Worm (Caenorhabditis elegans) whole organism, L4 larva: Measurements from ENCODE around the gene rpl-26.

ENCODE experiments used
- F44E2.7 ChIP-seq: fragments of 200-800 bp; sonication (Bioruptor generic); IDR thresholded peaks from 2 replicates; pipeline ENCODE4 v2.1.2; 2022; ENCODE audit warnings: missing genetic modification characterization, missing compliant biosample characterization
- F49E8.2 ChIP-seq: sonication (generic microtip); optimal IDR thresholded peaks from 2 replicates; lab custom pipeline; 2016; ENCODE audit warnings: missing compliant biosample characterization, mild to moderate bottlenecking, missing genetic modification characterization, borderline replicate concordance
- R02D3.7 ChIP-seq: fragments of 150-350 bp; sonication (generic microtip); optimal IDR thresholded peaks from 3 replicates; lab custom pipeline; 2014; ENCODE audit warnings: missing biosample characterization, missing genetic modification characterization
- T20F7.1 ChIP-seq: fragments of 200-800 bp; sonication (Bioruptor generic); optimal IDR thresholded peaks from 2 replicates; lab custom pipeline; 2018; ENCODE audit warnings: mild to moderate bottlenecking, missing genetic modification characterization, missing compliant biosample characterization
- T26A8.4 ChIP-seq: fragments of 200-800 bp; sonication (Bioruptor generic); IDR thresholded peaks from 2 replicates; pipeline ENCODE4 v1.3.6; 2022; ENCODE audit warnings: missing genetic modification characterization, missing compliant biosample characterization
- ZK337.2 ChIP-seq: fragments of 200-800 bp; sonication (Bioruptor generic); IDR thresholded peaks from 2 replicates; pipeline ENCODE4 v1.3.6; 2022; ENCODE audit warnings: missing genetic modification reagents, missing genetic modification characterization, missing compliant biosample characterization
- cey-2 ChIP-seq: sonication (generic microtip); optimal IDR thresholded peaks from 3 replicates; lab custom pipeline; 2017; ENCODE audit warnings: missing genetic modification characterization, mild to moderate bottlenecking, missing compliant biosample characterization, antibody characterized with exemption, borderline replicate concordance; ENCODE audit not compliant: insufficient read depth
- ctbp-1 ChIP-seq: fragments of 200-800 bp; sonication (Bioruptor generic); IDR thresholded peaks from 2 replicates; pipeline ENCODE4 v1.3.6; 2022; ENCODE audit warnings: missing genetic modification reagents, missing genetic modification characterization, missing compliant biosample characterization
- daf-16 ChIP-seq, 3 experiments: sonication (generic microtip); optimal IDR thresholded peaks; 2 replicates each; lab custom pipeline; 2016 to 2017; ENCODE audit warnings: missing genetic modification characterization in 3 of 3, missing genetic modification reagents in 3 of 3, mild to moderate bottlenecking in 2 of 3, missing compliant biosample characterization in 2 of 3, missing biosample characterization in 1 of 3, moderate library complexity in 1 of 3
- dpl-1 ChIP-seq: fragments of 150-350 bp; optimal IDR thresholded peaks from 2 replicates; lab custom pipeline; 2014; ENCODE audit warnings: missing biosample characterization, missing genetic modification reagents, missing genetic modification characterization
- hlh-30 ChIP-seq: sonication (generic microtip); optimal IDR thresholded peaks from 2 replicates; lab custom pipeline; 2017; ENCODE audit warnings: antibody characterized with exemption, mild to moderate bottlenecking, missing genetic modification characterization, missing compliant biosample characterization; ENCODE audit not compliant: insufficient read depth
- lin-13 ChIP-seq: fragments of 150-350 bp; optimal IDR thresholded peaks from 2 replicates; lab custom pipeline; 2014; ENCODE audit warnings: missing biosample characterization, missing genetic modification reagents, missing genetic modification characterization
- lin-15B ChIP-seq: fragments of 150-350 bp; sonication (generic microtip); optimal IDR thresholded peaks from 3 replicates; lab custom pipeline; 2014; ENCODE audit warnings: missing biosample characterization, missing genetic modification characterization
- mep-1 ChIP-seq: fragments of 150-350 bp; sonication (generic microtip); optimal IDR thresholded peaks from 3 replicates; lab custom pipeline; 2014; ENCODE audit warnings: missing biosample characterization, missing genetic modification characterization
- mes-2 ChIP-seq: sonication (generic microtip); optimal IDR thresholded peaks from 2 replicates; lab custom pipeline; 2016; ENCODE audit warnings: missing genotype, mild to moderate bottlenecking, missing genetic modification characterization, missing compliant biosample characterization; ENCODE audit not compliant: poor library complexity, severe bottlenecking
- nhr-102 ChIP-seq: sonication (generic microtip); optimal IDR thresholded peaks from 2 replicates; lab custom pipeline; 2016; ENCODE audit warnings: mild to moderate bottlenecking, missing genetic modification characterization, moderate library complexity, missing compliant biosample characterization
- nhr-28 ChIP-seq: fragments of 150-350 bp; optimal IDR thresholded peaks from 2 replicates; lab custom pipeline; 2014; ENCODE audit warnings: missing biosample characterization, missing genetic modification characterization
- nhr-6 ChIP-seq: fragments of 150-350 bp; optimal IDR thresholded peaks from 2 replicates; lab custom pipeline; 2014; ENCODE audit warnings: missing biosample characterization, missing genetic modification characterization
- nhr-76 ChIP-seq: fragments of 150-350 bp; optimal IDR thresholded peaks from 2 replicates; lab custom pipeline; 2014; ENCODE audit warnings: missing biosample characterization, missing genetic modification characterization
- sdz-12 ChIP-seq: fragments of 200-800 bp; sonication (Bioruptor generic); optimal IDR thresholded peaks from 2 replicates; lab custom pipeline; 2018; ENCODE audit warnings: mild to moderate bottlenecking, missing genetic modification characterization, missing compliant biosample characterization
- skn-1 ChIP-seq: fragments of 150-350 bp; optimal IDR thresholded peaks from 2 replicates; lab custom pipeline; 2014; ENCODE audit warnings: missing biosample characterization, missing genetic modification characterization
- snpc-1.2 ChIP-seq: fragments of 200-800 bp; sonication (Bioruptor generic); IDR thresholded peaks from 2 replicates; pipeline ENCODE4 v1.3.6; 2022; ENCODE audit warnings: missing genetic modification reagents, missing genetic modification characterization, missing compliant biosample characterization
- tag-97 ChIP-seq: fragments of 200-800 bp; sonication (Bioruptor generic); IDR thresholded peaks from 2 replicates; pipeline ENCODE4 v1.3.6; 2022; ENCODE audit warnings: missing genetic modification characterization, missing compliant biosample characterization
- unc-62 ChIP-seq, 3 experiments: fragments of 150-350 bp in 1 of 3; sonication (generic microtip); optimal IDR thresholded peaks in 2 of 3; peaks in 1 of 3; 1 replicate in 1 of 3; 2 replicates in 2 of 3; lab custom pipeline; 2014 to 2017; ENCODE audit warnings: missing biosample characterization in 3 of 3, missing genetic modification characterization in 3 of 3, missing genetic modification reagents in 3 of 3, missing genotype in 1 of 3
- zip-2 ChIP-seq: fragments of 150-350 bp; optimal IDR thresholded peaks from 2 replicates; lab custom pipeline; 2014; ENCODE audit warnings: missing biosample characterization, missing genetic modification characterization
- ztf-11 ChIP-seq: fragments of 150-350 bp; optimal IDR thresholded peaks from 2 replicates; lab custom pipeline; 2014; ENCODE audit warnings: missing biosample characterization, missing genetic modification characterization

rpl-26 gene

ce11 chrII:8650644-8651159, 48.1 kb downstream of the rpl-26 start, which contains the start of gene pyr-1 (continued):
- TF ChIP-seq sdz-12 (GFP tag; lab: Kevin White, UChicago) (no peak), R02D3.7 (no peak), T20F7.1 (GFP tag; lab: Kevin White, UChicago) (no peak), daf-16 (GFP tag; optimal IDR thresholded peaks at IDR 0.05; lab: Kevin White, UChicago) (peak in 1 of 2 experiments; percentile 90), daf-16 (tag; optimal IDR thresholded peaks at IDR 0.05; lab: Kevin White, UChicago) (peak; percentile 93), F44E2.7 (GFP tag; lab: Robert Waterston, UW) (no peak), F49E8.2 (tag; lab: Kevin White, UChicago) (no peak), ztf-11 (tag; lab: Kevin White, UChicago) (no peak), snpc-1.2 (GFP tag; lab: Robert Waterston, UW) (no peak), nhr-102 (no peak), cey-2 (tag; lab: Kevin White, UChicago) (no peak), ZK337.2 (GFP tag; lab: Robert Waterston, UW) (no peak), skn-1 (tag; lab: Kevin White, UChicago) (no peak), dpl-1 (GFP tag; lab: Kevin White, UChicago) (no peak), nhr-28 (tag; lab: Kevin White, UChicago) (peak; percentile 81), zip-2 (tag; lab: Kevin White, UChicago) (no peak), mes-2 (tag; lab: Kevin White, UChicago) (peak; percentile 23), nhr-76 (tag; lab: Kevin White, UChicago) (no peak), tag-97 (GFP tag; lab: Robert Waterston, UW) (no peak), T26A8.4 (no peak), lin-13 (no peak), ctbp-1 (GFP tag; lab: Robert Waterston, UW) (no peak), hlh-30 (peak; percentile 72), unc-62 (GFP tag; optimal IDR thresholded peaks at IDR 0.05 in 1 of 2; lab: Kevin White, UChicago) (peak in 1 of 2 experiments; percentile 55), unc-62 (tag; optimal IDR thresholded peaks at IDR 0.05; lab: Kevin White, UChicago) (no peak), lin-15B (tag; lab: Kevin White, UChicago) (no peak), nhr-6 (tag; lab: Kevin White, UChicago) (no peak), mep-1 (no peak)
- TF ChIP-seq, all 104 proteins: peak for 8
